Fruit fly (Drosophila melanogaster): Measurements from ENCODE around the gene CHOp24.

DNA sequence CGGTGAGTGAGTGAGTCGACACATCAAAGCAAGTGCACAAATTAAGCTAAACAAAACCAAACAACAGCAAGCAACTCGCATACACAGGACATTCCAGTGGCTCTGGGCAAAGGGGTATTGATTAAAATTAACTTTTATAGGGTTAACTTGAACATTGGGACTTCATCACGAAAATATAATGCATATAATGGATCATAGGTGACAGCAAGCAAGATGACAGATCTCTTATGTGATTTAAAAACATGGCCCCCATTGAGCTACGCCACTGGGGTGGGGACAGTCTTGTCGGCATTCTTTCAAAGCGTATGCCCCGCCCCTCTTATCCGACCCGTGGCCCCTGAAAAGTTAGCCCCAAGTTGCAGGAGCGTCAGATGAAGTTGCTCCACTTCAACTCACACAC, 37.2 kb upstream of the CHOp24 start:
- no peak for TF ChIP-seq Ets21C (GFP tag; optimal IDR thresholded peaks at IDR 0.05)
- TF ChIP-seq Smox (GFP tag; optimal IDR thresholded peaks at IDR 0.05): peak; percentile 34
- TF ChIP-seq CG6854 (GFP tag; optimal IDR thresholded peaks at IDR 0.05): no peak
- TF ChIP-seq CG15336 (GFP tag; IDR thresholded peaks at IDR 0.05): no peak
- peak; percentile 45 for TF ChIP-seq CG3919 (GFP tag; optimal IDR thresholded peaks at IDR 0.05)
- TF ChIP-seq Hr4 (GFP tag; optimal IDR thresholded peaks at IDR 0.05): no peak
- TF ChIP-seq vri (GFP tag; optimal IDR thresholded peaks at IDR 0.05): peak; percentile 26
- TF ChIP-seq acj6 (GFP tag; optimal IDR thresholded peaks at IDR 0.05): peak; percentile 25
- no peak for TF ChIP-seq dac (GFP tag; optimal IDR thresholded peaks at IDR 0.05)
- peak; percentile 10 for TF ChIP-seq spab (GFP tag; optimal IDR thresholded peaks at IDR 0.05)
- TF ChIP-seq fd59A (GFP tag; optimal IDR thresholded peaks at IDR 0.05): peak; percentile 36
- TF ChIP-seq CG6163 (GFP tag; IDR thresholded peaks at IDR 0.05): peak; percentile 39; the same call in 1 of the 3 replicates
- TF ChIP-seq net (GFP tag; optimal IDR thresholded peaks at IDR 0.05): no peak
- no peak for TF ChIP-seq Blimp-1 (GFP tag; optimal IDR thresholded peaks at IDR 0.05)
